Fruit fly (Drosophila melanogaster) whole organism, embryonic: Measurements from ENCODE around the gene Adsl.
A peak's percentile ranks its signal among the peaks of the same experiment; 100 is the strongest.

Experiments
- Atf-2 ChIP-seq: fragments of 200-800 bp; sonication (Bioruptor generic); optimal IDR thresholded peaks from 2 replicates; lab custom pipeline; 2016; ENCODE audit warnings: missing biosample characterization, missing genetic modification characterization
- C15 ChIP-seq: fragments of 200-800 bp; sonication (Bioruptor generic); IDR thresholded peaks from 3 replicates; pipeline ENCODE4 v1.3.6; 2022; ENCODE audit warnings: missing biosample characterization, missing genetic modification characterization
- CG1024 ChIP-seq: fragments of 200-800 bp; sonication (Bioruptor generic); IDR thresholded peaks from 2 replicates; pipeline ENCODE4 v1.3.6; 2022; ENCODE audit warnings: missing biosample characterization, missing genetic modification characterization
- CG10979 ChIP-seq: fragments of 200-800 bp; sonication (Bioruptor generic); optimal IDR thresholded peaks from 2 replicates; lab custom pipeline; 2018; ENCODE audit warnings: missing biosample characterization, mild to moderate bottlenecking, missing genetic modification characterization, moderate library complexity
- CG11560 ChIP-seq: fragments of 200-800 bp; sonication (Bioruptor generic); IDR thresholded peaks from 3 replicates; pipeline ENCODE4 v1.3.6; 2022; ENCODE audit warnings: missing biosample characterization, missing genetic modification characterization
- CG12104 ChIP-seq: fragments of 200-800 bp; sonication (Bioruptor generic); optimal IDR thresholded peaks from 3 replicates; lab custom pipeline; 2016; ENCODE audit warnings: missing biosample characterization, missing genetic modification characterization
- CG13287 ChIP-seq: fragments of 200-800 bp; sonication (Bioruptor generic); IDR thresholded peaks from 2 replicates; pipeline ENCODE4 v1.3.6; 2022; ENCODE audit warnings: missing biosample characterization, missing genetic modification characterization; ENCODE audit not compliant: partially characterized antibody
- CG14965 ChIP-seq: fragments of 200-800 bp; sonication (Bioruptor generic); optimal IDR thresholded peaks from 2 replicates; lab custom pipeline; 2016; ENCODE audit warnings: missing biosample characterization, missing genetic modification characterization, borderline replicate concordance
- CG15269 ChIP-seq: fragments of 200-800 bp; sonication (Bioruptor generic); optimal IDR thresholded peaks from 2 replicates; lab custom pipeline; 2018; ENCODE audit warnings: missing biosample characterization, mild to moderate bottlenecking, missing genetic modification characterization, moderate library complexity
- CG15601 ChIP-seq: fragments of 200-800 bp; sonication (Bioruptor generic); optimal IDR thresholded peaks from 3 replicates; lab custom pipeline; 2019; ENCODE audit warnings: missing biosample characterization, mild to moderate bottlenecking, missing genetic modification characterization, moderate library complexity
- CG1602 ChIP-seq: fragments of 200-800 bp; sonication (Bioruptor generic); optimal IDR thresholded peaks from 3 replicates; lab custom pipeline; 2016; ENCODE audit warnings: missing biosample characterization, missing genetic modification characterization
- CG17359 ChIP-seq: fragments of 200-800 bp; sonication (Bioruptor generic); optimal IDR thresholded peaks from 3 replicates; lab custom pipeline; 2018; ENCODE audit warnings: missing biosample characterization, mild to moderate bottlenecking, missing genetic modification characterization, moderate library complexity
- CG17568 ChIP-seq: fragments of 200-800 bp; sonication (Bioruptor generic); optimal IDR thresholded peaks from 2 replicates; lab custom pipeline; 2018; ENCODE audit warnings: missing biosample characterization, mild to moderate bottlenecking, missing genetic modification characterization, moderate library complexity
- CG2116 ChIP-seq: fragments of 200-800 bp; sonication (Bioruptor generic); optimal IDR thresholded peaks from 3 replicates; lab custom pipeline; 2018; ENCODE audit warnings: missing biosample characterization, mild to moderate bottlenecking, missing genetic modification characterization
- CG33213 ChIP-seq: fragments of 200-800 bp; sonication (Bioruptor generic); optimal IDR thresholded peaks from 3 replicates; lab custom pipeline; 2016; ENCODE audit warnings: missing biosample characterization, missing genetic modification characterization
- CG3726 ChIP-seq: fragments of 200-800 bp; sonication (Bioruptor generic); IDR thresholded peaks from 3 replicates; pipeline ENCODE4, ENCODE4 v1.3.6; 2022; ENCODE audit warnings: missing biosample characterization, missing genetic modification characterization
- CG3838 ChIP-seq: fragments of 200-800 bp; sonication (Bioruptor generic); optimal IDR thresholded peaks from 3 replicates; lab custom pipeline; 2016; ENCODE audit warnings: missing biosample characterization, missing genetic modification characterization
- CG43689 ChIP-seq: fragments of 200-800 bp; sonication (Bioruptor generic); IDR thresholded peaks from 2 replicates; pipeline ENCODE4 v1.3.6; 2022; ENCODE audit warnings: missing biosample characterization, missing genetic modification characterization
- CG4424 ChIP-seq: fragments of 200-800 bp; sonication (Bioruptor generic); optimal IDR thresholded peaks from 3 replicates; lab custom pipeline; 2016; ENCODE audit warnings: missing biosample characterization, missing genetic modification characterization
- CG5953 ChIP-seq: fragments of 200-800 bp; sonication (Bioruptor generic); IDR thresholded peaks from 2 replicates; pipeline ENCODE4 v1.3.6; 2022; ENCODE audit warnings: missing biosample characterization, missing genetic modification characterization
- CG7745 ChIP-seq: fragments of 200-800 bp; sonication (Bioruptor generic); optimal IDR thresholded peaks from 2 replicates; lab custom pipeline; 2018; ENCODE audit warnings: missing biosample characterization, mild to moderate bottlenecking, missing genetic modification characterization, moderate library complexity
- CrebB ChIP-seq: fragments of 200-800 bp; sonication (Bioruptor generic); optimal IDR thresholded peaks from 3 replicates; lab custom pipeline; 2018; ENCODE audit warnings: missing biosample characterization, mild to moderate bottlenecking, missing genetic modification characterization
- D19B ChIP-seq: fragments of 200-800 bp; sonication (Bioruptor generic); optimal IDR thresholded peaks from 2 replicates; lab custom pipeline; 2017; ENCODE audit warnings: missing biosample characterization, mild to moderate bottlenecking, missing genetic modification characterization
- Doc3 ChIP-seq: fragments of 200-800 bp; sonication (Bioruptor generic); IDR thresholded peaks from 3 replicates; pipeline ENCODE4 v1.3.6; 2022; ENCODE audit warnings: missing biosample characterization, missing genetic modification characterization; ENCODE audit not compliant: partially characterized antibody
- HLHmδ ChIP-seq: fragments of 200-800 bp; sonication (Bioruptor generic); optimal IDR thresholded peaks from 2 replicates; lab custom pipeline; 2018; ENCODE audit warnings: missing biosample characterization, mild to moderate bottlenecking, missing genetic modification characterization, moderate library complexity
- Hr39 ChIP-seq: fragments of >200 bp; optimal IDR thresholded peaks from 2 replicates; lab custom pipeline; 2017
- Lhr ChIP-seq: fragments of 200-800 bp; sonication (Bioruptor generic); optimal IDR thresholded peaks from 3 replicates; lab custom pipeline; 2017; ENCODE audit warnings: mild to moderate bottlenecking, missing biosample characterization, missing genetic modification reagents, missing genetic modification characterization
- Max ChIP-seq: fragments of 200-800 bp; sonication (Bioruptor generic); optimal IDR thresholded peaks from 2 replicates; lab custom pipeline; 2016; ENCODE audit warnings: missing biosample characterization, mild to moderate bottlenecking, missing genetic modification characterization
- NC2α ChIP-seq: fragments of 200-800 bp; sonication (Bioruptor generic); optimal IDR thresholded peaks from 2 replicates; lab custom pipeline; 2016; ENCODE audit warnings: missing biosample characterization, missing genetic modification characterization
- NfI ChIP-seq: fragments of 200-800 bp; sonication (Bioruptor generic); optimal IDR thresholded peaks from 3 replicates; lab custom pipeline; 2018; ENCODE audit warnings: missing biosample characterization, mild to moderate bottlenecking, missing genetic modification characterization, moderate library complexity
- Sox100B ChIP-seq: fragments of 200-800 bp; sonication (Bioruptor generic); optimal IDR thresholded peaks from 3 replicates; lab custom pipeline; 2018; ENCODE audit warnings: missing biosample characterization, mild to moderate bottlenecking, missing genetic modification characterization
- Sry-β ChIP-seq: fragments of 200-800 bp; sonication (Bioruptor generic); optimal IDR thresholded peaks from 2 replicates; lab custom pipeline; 2018; ENCODE audit warnings: missing biosample characterization, mild to moderate bottlenecking, missing genetic modification characterization, moderate library complexity
- Xbp1 ChIP-seq: fragments of 200-800 bp; sonication (Bioruptor generic); optimal IDR thresholded peaks from 3 replicates; lab custom pipeline; 2016; ENCODE audit warnings: missing biosample characterization, mild to moderate bottlenecking, missing genetic modification characterization
- YL-1 ChIP-seq: fragments of 200-800 bp; sonication (Bioruptor generic); optimal IDR thresholded peaks from 3 replicates; lab custom pipeline; 2017; ENCODE audit warnings: missing biosample characterization, mild to moderate bottlenecking, missing genetic modification characterization
- ato ChIP-seq: fragments of 200-800 bp; sonication (Bioruptor generic); IDR thresholded peaks from 2 replicates; pipeline ENCODE4 v1.3.6; 2022; ENCODE audit warnings: missing biosample characterization, missing genetic modification characterization; ENCODE audit not compliant: partially characterized antibody
- bcd ChIP-seq: fragments of 200-800 bp; sonication (Bioruptor generic); optimal IDR thresholded peaks from 2 replicates; lab custom pipeline; 2017; ENCODE audit warnings: missing biosample characterization, mild to moderate bottlenecking, missing genetic modification characterization
- cad ChIP-seq: fragments of >200 bp; optimal IDR thresholded peaks from 2 replicates; lab custom pipeline; 2017; ENCODE audit warnings: missing biosample characterization, missing genetic modification characterization
- caup ChIP-seq: fragments of 200-800 bp; sonication (Bioruptor generic); optimal IDR thresholded peaks from 3 replicates; lab custom pipeline; 2017; ENCODE audit warnings: missing biosample characterization, mild to moderate bottlenecking, missing genetic modification characterization, moderate library complexity; ENCODE audit not compliant: severe bottlenecking
- kni ChIP-seq: fragments of 200-800 bp; sonication (Bioruptor generic); optimal IDR thresholded peaks from 3 replicates; lab custom pipeline; 2017; ENCODE audit warnings: mild to moderate bottlenecking, missing biosample characterization, missing genetic modification reagents, missing genetic modification characterization
- knrl ChIP-seq: fragments of 200-800 bp; sonication (Bioruptor generic); IDR thresholded peaks from 3 replicates; pipeline ENCODE4 v1.3.6; 2022; ENCODE audit warnings: missing biosample characterization, missing genetic modification characterization; ENCODE audit not compliant: partially characterized antibody
- nmo ChIP-seq: fragments of 200-800 bp; sonication (Bioruptor generic); optimal IDR thresholded peaks from 2 replicates; lab custom pipeline; 2018; ENCODE audit warnings: missing biosample characterization, mild to moderate bottlenecking, missing genetic modification characterization, moderate library complexity
- p53 ChIP-seq: fragments of 200-800 bp; sonication (Bioruptor generic); optimal IDR thresholded peaks from 2 replicates; lab custom pipeline; 2016; ENCODE audit warnings: missing biosample characterization, missing genetic modification characterization
- pum ChIP-seq: fragments of 200-800 bp; sonication (Bioruptor generic); optimal IDR thresholded peaks from 2 replicates; lab custom pipeline; 2016; ENCODE audit warnings: missing biosample characterization, missing genetic modification characterization
- sima ChIP-seq: fragments of 200-800 bp; sonication (Bioruptor generic); optimal IDR thresholded peaks from 2 replicates; lab custom pipeline; 2016; ENCODE audit warnings: missing biosample characterization, missing genetic modification characterization
- sna ChIP-seq: fragments of 200-800 bp; sonication (Bioruptor generic); IDR thresholded peaks from 2 replicates; pipeline ENCODE4 v1.3.6; 2022; ENCODE audit warnings: missing biosample characterization, missing genetic modification characterization; ENCODE audit not compliant: partially characterized antibody
- sob ChIP-seq: fragments of 200-800 bp; sonication (Bioruptor generic); IDR thresholded peaks from 2 replicates; pipeline ENCODE4 v1.3.6; 2022; ENCODE audit warnings: missing biosample characterization, missing genetic modification characterization
- twi ChIP-seq: fragments of 200-800 bp; optimal IDR thresholded peaks from 2 replicates; lab custom pipeline; 2019; ENCODE audit warnings: missing biosample characterization, mild to moderate bottlenecking, missing genetic modification characterization, moderate library complexity
- zf30C ChIP-seq: fragments of 200-800 bp; sonication (Bioruptor generic); optimal IDR thresholded peaks from 3 replicates; lab custom pipeline; 2018; ENCODE audit warnings: missing biosample characterization, mild to moderate bottlenecking, missing genetic modification characterization

Gene Adsl

dm6 chr3R:16986181-16987074 is 34.5 kb downstream of the Adsl start (continued):
- TF ChIP-seq CG14965 (GFP tag; lab: Kevin White, UChicago) (peak; percentile 54), Atf-2 (GFP tag; lab: Kevin White, UChicago) (peak; percentile 90), CG17568 (peak; percentile 86), CG11560 (tag; lab: Robert Waterston, UW) (peak; percentile 88), CG33213 (GFP tag; lab: Kevin White, UChicago) (peak; percentile 89), Max (GFP tag; lab: Kevin White, UChicago) (peak; percentile 83), twi (tag; lab: Kevin White, UChicago) (peak; percentile 59), kni (GFP tag; lab: Kevin White, UChicago) (peak; percentile 11), CG10979 (tag; lab: Kevin White, UChicago) (peak; percentile 57), sima (GFP tag; lab: Kevin White, UChicago) (peak; percentile 76), C15 (GFP tag; lab: Robert Waterston, UW) (peak; percentile 90), CG5953 (peak; percentile 92), bcd (GFP tag; lab: Kevin White, UChicago) (peak; percentile 93), CG3838 (GFP tag; lab: Kevin White, UChicago) (peak; percentile 86), zf30C (peak; percentile 68), caup (GFP tag; lab: Kevin White, UChicago) (peak; percentile 95), CG7745 (tag; lab: Kevin White, UChicago) (no peak), YL-1 (GFP tag; lab: Kevin White, UChicago) (peak; percentile 52), NfI (GFP tag; lab: Kevin White, UChicago) (peak; percentile 92), NC2α (GFP tag; lab: Kevin White, UChicago) (peak; percentile 83), D19B (peak; percentile 85), CG15269 (tag; lab: Kevin White, UChicago) (peak; percentile 97), nmo (GFP tag; lab: Kevin White, UChicago) (peak; percentile 84), CG17359 (tag; lab: Kevin White, UChicago) (peak; percentile 83), cad (GFP tag; lab: Kevin White, UChicago) (no peak), CrebB (tag; lab: Kevin White, UChicago) (peak; percentile 93), pum (GFP tag; lab: Kevin White, UChicago) (peak; percentile 93), Sry-β (no peak), knrl (GFP tag; lab: Robert Waterston, UW) (no peak), CG3726 (GFP tag; lab: Robert Waterston, UW) (peak; percentile 86), Sox100B (GFP tag; lab: Kevin White, UChicago) (peak; percentile 43), CG12104 (GFP tag; lab: Kevin White, UChicago) (peak; percentile 69), CG4424 (GFP tag; lab: Kevin White, UChicago) (peak; percentile 82), CG13287 (GFP tag; lab: Robert Waterston, UW) (peak; percentile 20; the same call in 1 of the 2 replicates), ato (GFP tag; lab: Robert Waterston, UW) (no peak), Doc3 (no peak), p53 (GFP tag; lab: Kevin White, UChicago) (peak; percentile 83), HLHmδ (GFP tag; lab: Kevin White, UChicago) (no peak), CG1024 (GFP tag; lab: Robert Waterston, UW) (peak; percentile 74), sob (GFP tag; lab: Robert Waterston, UW) (peak; percentile 99), Xbp1 (GFP tag; lab: Kevin White, UChicago) (peak; percentile 93), CG15601 (tag; lab: Kevin White, UChicago) (peak; percentile 42), Hr39 (lab: Kevin White, UChicago) (no peak), CG43689 (GFP tag; lab: Robert Waterston, UW) (peak; percentile 91), CG2116 (GFP tag; lab: Kevin White, UChicago) (peak; percentile 36), Lhr (GFP tag; lab: Kevin White, UChicago) (peak; percentile 28), sna (GFP tag; lab: Robert Waterston, UW) (no peak), CG1602 (GFP tag; lab: Kevin White, UChicago) (peak; percentile 83)
